Fruit fly (Drosophila melanogaster) whole organism, embryonic: ENCODE results near the gene Myo28B1.

Experiments used
- CG11093 ChIP-seq: fragments of 200-800 bp; sonication (Bioruptor generic); IDR thresholded peaks from 3 replicates; pipeline ENCODE4 v1.3.6; 2022; ENCODE audit warnings: missing biosample characterization, missing genetic modification characterization
- CG12155 ChIP-seq: fragments of 200-800 bp; sonication (Bioruptor generic); optimal IDR thresholded peaks from 3 replicates; lab custom pipeline; 2016; ENCODE audit warnings: missing biosample characterization, missing genetic modification characterization
- CG14441 ChIP-seq: fragments of 200-800 bp; sonication (Bioruptor generic); IDR thresholded peaks from 2 replicates; pipeline ENCODE4 v1.3.6; 2022; ENCODE audit warnings: missing biosample characterization, missing genetic modification characterization
- CG15479 ChIP-seq: fragments of 200-800 bp; sonication (Bioruptor generic); optimal IDR thresholded peaks from 3 replicates; lab custom pipeline; 2019; ENCODE audit warnings: missing biosample characterization, mild to moderate bottlenecking, missing genetic modification characterization, moderate library complexity
- CG16863 ChIP-seq: fragments of 200-800 bp; sonication (Bioruptor generic); optimal IDR thresholded peaks from 3 replicates; lab custom pipeline; 2016; ENCODE audit warnings: missing biosample characterization, missing genetic modification characterization
- CG4730 ChIP-seq: fragments of 200-800 bp; sonication (Bioruptor generic); IDR thresholded peaks from 2 replicates; pipeline ENCODE4 v1.3.6; 2022; ENCODE audit warnings: missing biosample characterization, missing genetic modification characterization
- CHES-1-like ChIP-seq: fragments of 200-800 bp; sonication (Bioruptor generic); optimal IDR thresholded peaks from 2 replicates; lab custom pipeline; 2016; ENCODE audit warnings: missing biosample characterization, missing genetic modification characterization
- CTCF ChIP-seq: fragments of 200-800 bp; sonication (Bioruptor generic); optimal IDR thresholded peaks from 2 replicates; lab custom pipeline; 2017; ENCODE audit warnings: missing biosample characterization, mild to moderate bottlenecking, missing genetic modification characterization, moderate library complexity
- Doc3 ChIP-seq: fragments of 200-800 bp; sonication (Bioruptor generic); IDR thresholded peaks from 3 replicates; pipeline ENCODE4 v1.3.6; 2022; ENCODE audit warnings: missing biosample characterization, missing genetic modification characterization; ENCODE audit not compliant: partially characterized antibody
- cg ChIP-seq: fragments of 200-800 bp; sonication (Bioruptor generic); optimal IDR thresholded peaks from 3 replicates; lab custom pipeline; 2019; ENCODE audit warnings: missing biosample characterization, mild to moderate bottlenecking, missing genetic modification characterization, moderate library complexity
- da ChIP-seq: fragments of 200-800 bp; sonication (Bioruptor generic); optimal IDR thresholded peaks from 2 replicates; lab custom pipeline; 2016; ENCODE audit warnings: missing biosample characterization, missing genetic modification characterization

DNA sequence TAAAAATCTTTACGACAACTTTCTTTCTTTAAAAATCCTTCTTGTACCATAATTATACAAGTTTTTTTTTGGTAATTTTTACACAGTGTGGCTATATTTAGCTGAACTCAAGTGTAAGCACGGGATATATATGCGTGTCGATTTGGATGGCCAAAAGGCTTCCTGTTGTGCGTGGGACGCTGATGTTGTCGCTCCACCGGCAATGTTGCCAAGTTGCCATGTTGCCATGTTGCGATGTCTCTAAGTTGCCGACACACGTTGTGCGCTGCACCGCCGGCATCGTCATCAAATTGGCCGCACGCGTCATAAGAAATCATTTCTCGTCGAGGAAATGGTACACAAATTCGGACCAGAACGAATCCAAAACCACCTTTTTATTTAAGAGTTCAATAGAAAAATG, 35.2 kb upstream of the Myo28B1 start:
- TF ChIP-seq CG16863 (GFP tag; lab: Kevin White, UChicago) (no peak), CG14441 (GFP tag; lab: Robert Waterston, UW) (no peak), CG15479 (GFP tag; lab: Kevin White, UChicago) (no peak), Doc3 (GFP tag; lab: Robert Waterston, UW) (no peak), cg (GFP tag; lab: Kevin White, UChicago) (no peak), da (no peak), CHES-1-like (GFP tag; lab: Kevin White, UChicago) (no peak), CG4730 (GFP tag; lab: Robert Waterston, UW) (no peak), CTCF (GFP tag; lab: Kevin White, UChicago) (no peak), CG12155 (GFP tag; lab: Kevin White, UChicago) (no peak), CG11093 (GFP tag; lab: Robert Waterston, UW) (no peak)
